Worm (Caenorhabditis elegans): ENCODE data around the gene ZC178.2.
A peak's percentile ranks its signal among the peaks of the same experiment; 100 is the strongest.

ZC178.2 gene

DNA sequence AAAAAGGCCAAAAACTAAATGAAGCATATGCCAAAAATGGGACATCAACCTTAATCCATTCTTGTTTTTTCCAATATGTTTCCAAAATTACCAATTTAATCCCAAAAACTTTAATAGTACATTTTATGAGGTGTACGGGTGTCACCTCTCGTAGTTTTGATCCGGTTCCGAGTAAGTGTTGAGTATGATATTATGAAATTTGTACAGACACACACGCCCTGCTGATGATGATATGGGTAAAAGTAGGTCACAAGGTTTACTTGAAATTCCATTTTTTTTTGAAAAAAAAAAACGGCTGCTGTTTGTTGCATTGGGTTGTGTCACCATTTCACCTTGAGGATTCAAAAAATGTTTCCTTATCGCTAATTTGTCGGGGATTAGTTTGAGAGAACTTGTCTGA lies 53.9 kb downstream of the ZC178.2 start:
- TF ChIP-seq hlh-13 (GFP tag; optimal IDR thresholded peaks at IDR 0.05): no peak
- no peak for TF ChIP-seq nhr-11 (tag; optimal IDR thresholded peaks at IDR 0.05)
- TF ChIP-seq tbx-7 (tag; optimal IDR thresholded peaks at IDR 0.05): no peak
- TF ChIP-seq sox-2 (GFP tag; IDR thresholded peaks at IDR 0.05): no peak
- no peak for TF ChIP-seq elt-4 (tag; optimal IDR thresholded peaks at IDR 0.05)
- TF ChIP-seq hlh-6 (tag; optimal IDR thresholded peaks at IDR 0.05): no peak
- TF ChIP-seq dve-1 (tag; optimal IDR thresholded peaks at IDR 0.05): no peak
- TF ChIP-seq ceh-19 (GFP tag; optimal IDR thresholded peaks at IDR 0.05): no peak
- TF ChIP-seq ceh-34 (tag; optimal IDR thresholded peaks at IDR 0.05): no peak
- no peak for TF ChIP-seq unc-86 (tag; optimal IDR thresholded peaks at IDR 0.05)
- TF ChIP-seq pros-1 (tag; optimal IDR thresholded peaks at IDR 0.05): no peak
- TF ChIP-seq fkh-10 (GFP tag; optimal IDR thresholded peaks at IDR 0.05): no peak
- no peak for TF ChIP-seq eyg-1 (tag; optimal IDR thresholded peaks at IDR 0.05)
- TF ChIP-seq hlh-15 (tag; optimal IDR thresholded peaks at IDR 0.05): no peak
- TF ChIP-seq ceh-48 (tag; optimal IDR thresholded peaks at IDR 0.05): no peak
- TF ChIP-seq npax-4 (tag; optimal IDR thresholded peaks at IDR 0.05): no peak
- TF ChIP-seq ama-1 (optimal IDR thresholded peaks at IDR 0.05): no peak
- TF ChIP-seq dmd-4 (tag; optimal IDR thresholded peaks at IDR 0.05; ENCODE audit: borderline replicate concordance): no peak

- TF ChIP-seq ttx-3 (tag; optimal IDR thresholded peaks at IDR 0.05): no peak
- TF ChIP-seq pax-1 (tag; optimal IDR thresholded peaks at IDR 0.05): no peak
- no peak for TF ChIP-seq hlh-6 (tag; optimal IDR thresholded peaks at IDR 0.05)
- TF ChIP-seq ets-4 (tag; optimal IDR thresholded peaks at IDR 0.05): no peak
- no peak for TF ChIP-seq pha-4 (tag; optimal IDR thresholded peaks at IDR 0.05)
- TF ChIP-seq fax-1 (tag; optimal IDR thresholded peaks at IDR 0.05): no peak
- TF ChIP-seq unc-55 (GFP tag; optimal IDR thresholded peaks at IDR 0.05): peak; percentile 16
- no peak for TF ChIP-seq hlh-13 (GFP tag; optimal IDR thresholded peaks at IDR 0.05)
Observed at ce11 chrV:8654460-8655419, 57.1 kb downstream of the ZC178.2 start.

- peak; percentile 14 for TF ChIP-seq unc-55 (GFP tag; optimal IDR thresholded peaks at IDR 0.05)
- TF ChIP-seq ceh-18 (tag; optimal IDR thresholded peaks at IDR 0.05): no peak
Observed at ce11 chrV:8653080-8653821, 58.6 kb downstream of the ZC178.2 start.

DNA sequence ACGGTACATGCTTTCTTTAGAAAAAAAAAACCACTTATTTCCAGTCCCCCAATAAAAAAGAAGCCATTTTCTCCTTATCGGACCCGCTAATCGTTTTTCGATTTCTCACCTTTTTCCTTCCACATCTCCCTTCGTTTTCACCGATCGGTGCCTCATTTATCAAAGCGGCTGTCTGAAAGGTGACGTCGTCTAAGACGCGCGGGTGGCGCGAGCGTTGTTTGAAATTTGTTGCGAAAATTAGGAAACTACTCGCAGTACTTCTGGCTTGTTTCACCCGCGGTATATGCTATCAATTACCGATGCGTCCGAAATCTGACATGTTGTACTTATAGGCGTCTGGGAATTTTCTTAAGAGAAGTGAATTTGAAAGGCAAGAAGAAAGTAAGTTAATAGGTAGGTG lies 59.6 kb downstream of the ZC178.2 start:
- TF ChIP-seq elt-2 (tag; optimal IDR thresholded peaks at IDR 0.05): no peak

DNA sequence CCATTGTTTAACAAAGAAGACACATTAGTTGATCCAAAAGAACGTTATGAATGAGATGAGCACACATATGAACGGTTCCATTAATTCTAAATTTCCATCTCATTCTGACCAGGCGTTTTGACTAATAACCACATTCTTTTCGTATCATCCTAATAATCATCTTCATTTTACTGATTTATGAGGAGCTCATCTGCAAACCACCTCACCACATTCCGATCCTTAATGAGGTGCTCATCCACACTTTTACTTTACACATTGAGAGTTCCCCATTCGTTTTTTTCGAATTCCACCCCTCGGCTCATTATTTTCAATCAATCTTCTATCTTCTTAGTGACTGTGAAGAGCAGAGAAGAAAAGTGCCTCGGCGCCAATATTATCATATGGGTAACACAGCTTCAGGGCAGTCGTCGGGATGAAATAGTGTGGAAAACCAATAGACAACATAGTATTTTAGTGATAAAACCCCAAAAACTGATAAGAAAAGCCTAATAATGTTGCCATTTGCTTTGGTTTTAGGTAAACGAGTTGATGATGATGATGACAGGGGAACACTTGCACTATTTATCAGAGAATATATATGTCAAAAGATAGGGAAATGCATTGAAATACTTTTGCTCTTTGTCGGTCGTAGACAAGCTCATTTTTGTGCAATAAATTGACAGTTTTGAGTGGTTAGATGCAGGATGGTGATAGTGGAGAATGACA lies 60.7 kb downstream of the ZC178.2 start:
- TF ChIP-seq nhr-232 (tag; optimal IDR thresholded peaks at IDR 0.05): no peak
- TF ChIP-seq pax-1 (tag; optimal IDR thresholded peaks at IDR 0.05): no peak
- TF ChIP-seq ceh-24 (tag; optimal IDR thresholded peaks at IDR 0.05): no peak
- TF ChIP-seq C08G9.2 (tag; optimal IDR thresholded peaks at IDR 0.05): no peak
- TF ChIP-seq dve-1 (tag; optimal IDR thresholded peaks at IDR 0.05): peak; percentile 18
- peak; percentile 98 for TF ChIP-seq elt-2 (tag; optimal IDR thresholded peaks at IDR 0.05)
- no peak for TF ChIP-seq pag-3 (tag; optimal IDR thresholded peaks at IDR 0.05; ENCODE audit: borderline replicate concordance)

All from whole organism, late embryonic.